Fruit fly (Drosophila melanogaster) whole organism, wandering third instar larva: Measurements from ENCODE around the gene Fic.

Experiments used
- Abd-B ChIP-seq: fragments of >200 bp; optimal IDR thresholded peaks from 2 replicates; lab custom pipeline; 2017; ENCODE audit warnings: missing biosample characterization, missing genetic modification characterization
- CG32264 ChIP-seq: fragments of 200-800 bp; sonication (Bioruptor generic); optimal IDR thresholded peaks from 2 replicates; lab custom pipeline; 2016; ENCODE audit warnings: missing biosample characterization, missing genetic modification characterization
- CG9705 ChIP-seq: fragments of 200-800 bp; sonication (Bioruptor generic); optimal IDR thresholded peaks from 2 replicates; lab custom pipeline; 2018; ENCODE audit warnings: missing biosample characterization, mild to moderate bottlenecking, missing genetic modification characterization
- Dif ChIP-seq: fragments of 200-275, 200-300 bp; sonication (Bioruptor generic); optimal IDR thresholded peaks from 2 replicates; lab custom pipeline; 2018; ENCODE audit warnings: missing biosample characterization, missing genetic modification characterization; ENCODE audit not compliant: partially characterized antibody
- GATAd ChIP-seq: sonication (Bioruptor generic); optimal IDR thresholded peaks from 2 replicates; lab custom pipeline; 2016; ENCODE audit warnings: missing biosample characterization, missing genetic modification characterization
- HLH106 ChIP-seq: fragments of 200-800 bp; optimal IDR thresholded peaks from 3 replicates; lab custom pipeline; 2019; ENCODE audit warnings: missing biosample characterization, mild to moderate bottlenecking, missing genetic modification characterization, moderate library complexity
- Hnf4 ChIP-seq: fragments of 200-800 bp; sonication (Bioruptor generic); optimal IDR thresholded peaks from 2 replicates; lab custom pipeline; 2016; ENCODE audit warnings: missing biosample characterization, mild to moderate bottlenecking, missing genetic modification characterization
- Hr78 ChIP-seq: fragments of >200 bp; optimal IDR thresholded peaks from 2 replicates; lab custom pipeline; 2017; ENCODE audit warnings: missing biosample characterization, missing genetic modification characterization
- Hr83 ChIP-seq: fragments of 200-300 bp; sonication (Bioruptor generic); optimal IDR thresholded peaks from 2 replicates; lab custom pipeline; 2016; ENCODE audit warnings: missing biosample characterization, mild to moderate bottlenecking, missing genetic modification characterization, moderate library complexity; ENCODE audit not compliant: poor library complexity, severe bottlenecking
- Jra ChIP-seq: sonication (Bioruptor generic); optimal IDR thresholded peaks from 2 replicates; lab custom pipeline; 2016; ENCODE audit warnings: missing biosample characterization, missing genetic modification characterization
- Mio ChIP-seq: sonication (Bioruptor generic); optimal IDR thresholded peaks from 2 replicates; lab custom pipeline; 2016; ENCODE audit warnings: missing biosample characterization, missing genetic modification characterization
- Myc ChIP-seq: fragments of >200 bp; optimal IDR thresholded peaks from 2 replicates; lab custom pipeline; 2017
- OdsH ChIP-seq: fragments of 200-800 bp; sonication (Bioruptor generic); optimal IDR thresholded peaks from 2 replicates; lab custom pipeline; 2016; ENCODE audit warnings: missing biosample characterization, mild to moderate bottlenecking, missing genetic modification characterization
- Rel ChIP-seq, 2 experiments: fragments of 200-800 bp; sonication (Bioruptor generic) in 1 of 2; optimal IDR thresholded peaks; 2 replicates in 1 of 2; 3 replicates in 1 of 2; lab custom pipeline; 2016 to 2019; ENCODE audit warnings: mild to moderate bottlenecking in 2 of 2, missing biosample characterization in 2 of 2, missing genetic modification characterization in 2 of 2, moderate library complexity in 1 of 2
- Sp1 ChIP-seq: fragments of 200-800 bp; sonication (Bioruptor generic); optimal IDR thresholded peaks from 3 replicates; lab custom pipeline; 2019; ENCODE audit warnings: missing biosample characterization, mild to moderate bottlenecking, missing genetic modification characterization, moderate library complexity
- Vsx2 ChIP-seq: fragments of 200-300, 225-300 bp; sonication (Bioruptor generic); optimal IDR thresholded peaks from 2 replicates; lab custom pipeline; 2018; ENCODE audit warnings: missing biosample characterization, missing genetic modification characterization; ENCODE audit not compliant: partially characterized antibody
- br ChIP-seq: fragments of 200-800 bp; sonication (Bioruptor generic); optimal IDR thresholded peaks from 2 replicates; lab custom pipeline; 2016; ENCODE audit warnings: missing biosample characterization, missing genetic modification characterization
- brk ChIP-seq: fragments of 200-800 bp; sonication (Bioruptor generic); optimal IDR thresholded peaks from 2 replicates; lab custom pipeline; 2016; ENCODE audit warnings: missing biosample characterization, mild to moderate bottlenecking, missing genetic modification characterization
- dmrt93B ChIP-seq: fragments of 200-800 bp; sonication (Bioruptor generic); optimal IDR thresholded peaks from 2 replicates; lab custom pipeline; 2018; ENCODE audit warnings: missing biosample characterization, mild to moderate bottlenecking, missing genetic modification characterization
- dsf ChIP-seq: sonication (Bioruptor generic); optimal IDR thresholded peaks from 2 replicates; lab custom pipeline; 2016; ENCODE audit warnings: missing biosample characterization, missing genetic modification characterization, borderline replicate concordance
- ey ChIP-seq: fragments of 200-800 bp; sonication (Bioruptor generic); optimal IDR thresholded peaks from 2 replicates; lab custom pipeline; 2016; ENCODE audit warnings: missing biosample characterization, missing genetic modification characterization
- foxo ChIP-seq, 2 experiments: fragments of 200-800 bp; sonication (Bioruptor generic); optimal IDR thresholded peaks; 2 replicates in 1 of 2; 3 replicates in 1 of 2; lab custom pipeline; 2016 to 2017; ENCODE audit warnings: missing biosample characterization in 2 of 2, missing genetic modification characterization in 2 of 2
- fru ChIP-seq: fragments of 200-800 bp; sonication (Bioruptor generic); optimal IDR thresholded peaks from 3 replicates; lab custom pipeline; 2016; ENCODE audit warnings: missing biosample characterization, mild to moderate bottlenecking, missing genetic modification characterization
- h ChIP-seq: fragments of 200-800 bp; sonication (Bioruptor generic); optimal IDR thresholded peaks from 3 replicates; lab custom pipeline; 2016; ENCODE audit warnings: missing biosample characterization, mild to moderate bottlenecking, missing genetic modification characterization
- pan ChIP-seq: fragments of >200 bp; optimal IDR thresholded peaks from 2 replicates; lab custom pipeline; 2017
- psq ChIP-seq: fragments of 200-800 bp; sonication (Bioruptor generic); optimal IDR thresholded peaks from 3 replicates; lab custom pipeline; 2017; ENCODE audit warnings: missing biosample characterization, mild to moderate bottlenecking, missing genetic modification characterization, moderate library complexity
- rgr ChIP-seq: fragments of 200-800 bp; sonication (Bioruptor generic); optimal IDR thresholded peaks from 3 replicates; lab custom pipeline; 2016; ENCODE audit warnings: missing biosample characterization, mild to moderate bottlenecking, missing genetic modification characterization
- usp ChIP-seq: fragments of >200 bp; optimal IDR thresholded peaks from 2 replicates; lab custom pipeline; 2017; ENCODE audit warnings: missing biosample characterization, missing genetic modification characterization
- woc ChIP-seq: sonication (Bioruptor generic); optimal IDR thresholded peaks from 2 replicates; lab custom pipeline; 2016; ENCODE audit warnings: missing biosample characterization, mild to moderate bottlenecking, missing genetic modification characterization

Gene Fic

dm6 chr2L:6464780-6465179 is 40.6 kb downstream of the Fic start (continued):
- TF ChIP-seq Jra (GFP tag; lab: Kevin White, UChicago): no peak
- peak; percentile 41 for TF ChIP-seq rgr (GFP tag; lab: Kevin White, UChicago)

- no peak for TF ChIP-seq CG32264 (GFP tag; lab: Kevin White, UChicago)
- peak; percentile 49 for TF ChIP-seq rgr (GFP tag; lab: Kevin White, UChicago)
- TF ChIP-seq Rel (GFP tag; optimal IDR thresholded peaks at IDR 0.05; lab: Kevin White, UChicago): no peak
- peak; percentile 79 for TF ChIP-seq Rel (tag; optimal IDR thresholded peaks at IDR 0.05; lab: Kevin White, UChicago)
- TF ChIP-seq h: peak; percentile 35
- TF ChIP-seq Hr83 (GFP tag; lab: Kevin White, UChicago): peak; percentile 45
- no peak for TF ChIP-seq Vsx2
These were observed 41.4 kb downstream of the Fic start, which contains the start of gene Rchy1 for dm6 chr2L:6465497-6465896. TSS of gene Rchy1 (minus strand) at chr2L:6465669.

dm6 chr2L:6467509-6467908 is 43.4 kb downstream of the Fic start, which contains the start of gene HemK1:
TSS of gene HemK1 (minus strand) at chr2L:6467698.
- peak; percentile 28 for TF ChIP-seq rgr (GFP tag; lab: Kevin White, UChicago)
- no peak for TF ChIP-seq Rel (GFP tag; optimal IDR thresholded peaks at IDR 0.05; lab: Kevin White, UChicago)
- peak; percentile 0 for TF ChIP-seq Rel (tag; optimal IDR thresholded peaks at IDR 0.05; lab: Kevin White, UChicago)
- no peak for TF ChIP-seq brk (GFP tag; lab: Kevin White, UChicago)
- peak; percentile 8 for TF ChIP-seq h

- TF ChIP-seq Mio (GFP tag; lab: Kevin White, UChicago) (no peak), Hr78 (GFP tag; lab: Kevin White, UChicago) (no peak), dsf (GFP tag; lab: Kevin White, UChicago) (no peak), woc (GFP tag; lab: Kevin White, UChicago) (no peak), Abd-B (no peak), OdsH (GFP tag; lab: Kevin White, UChicago) (no peak), Myc (lab: Kevin White, UChicago) (no peak), dmrt93B (GFP tag; lab: Kevin White, UChicago) (no peak), Sp1 (GFP tag; lab: Kevin White, UChicago) (no peak), GATAd (GFP tag; lab: Kevin White, UChicago) (no peak), HLH106 (tag; lab: Kevin White, UChicago) (no peak), usp (GFP tag; lab: Kevin White, UChicago) (no peak), Hr83 (GFP tag; lab: Kevin White, UChicago) (no peak), CG9705 (GFP tag; lab: Kevin White, UChicago) (no peak), Jra (GFP tag; lab: Kevin White, UChicago) (no peak), Hnf4 (GFP tag; lab: Kevin White, UChicago) (no peak)
These were observed 46.0 kb downstream of the Fic start for dm6 chr2L:6470100-6470644.

- TF ChIP-seq pan: peak; percentile 44
- TF ChIP-seq woc (GFP tag; lab: Kevin White, UChicago): peak; percentile 60
- TF ChIP-seq HLH106 (tag; lab: Kevin White, UChicago): peak; percentile 19
- no peak for TF ChIP-seq Hr78 (GFP tag; lab: Kevin White, UChicago)
- TF ChIP-seq dsf (GFP tag; lab: Kevin White, UChicago): no peak
- peak; percentile 42 for TF ChIP-seq ey (GFP tag; lab: Kevin White, UChicago)
- no peak for TF ChIP-seq Jra (GFP tag; lab: Kevin White, UChicago)
- peak; percentile 30 for TF ChIP-seq br (GFP tag; lab: Kevin White, UChicago)
- peak; percentile 13 for TF ChIP-seq psq
- TF ChIP-seq h: peak; percentile 58
- TF ChIP-seq Rel (GFP tag; optimal IDR thresholded peaks at IDR 0.05; lab: Kevin White, UChicago): no peak
- peak; percentile 86 for TF ChIP-seq Rel (tag; optimal IDR thresholded peaks at IDR 0.05; lab: Kevin White, UChicago)
- TF ChIP-seq Sp1 (GFP tag; lab: Kevin White, UChicago): peak; percentile 22
- peak; percentile 34 for TF ChIP-seq Dif (GFP tag; lab: Kevin White, UChicago)
- TF ChIP-seq usp (GFP tag; lab: Kevin White, UChicago): no peak
- peak; percentile 8 for TF ChIP-seq Hnf4 (GFP tag; lab: Kevin White, UChicago)
- TF ChIP-seq OdsH (GFP tag; lab: Kevin White, UChicago): peak; percentile 38
- peak in 1 of 2 experiments; percentile 46 for TF ChIP-seq foxo (GFP tag; optimal IDR thresholded peaks at IDR 0.05; lab: Kevin White, UChicago)
- peak; percentile 50 for TF ChIP-seq fru (GFP tag; lab: Kevin White, UChicago)
These were observed 48.0 kb downstream of the Fic start for dm6 chr2L:6471978-6472776.
